Worm (Caenorhabditis elegans) whole organism, early embryonic: ENCODE data around the gene T09A12.1.

Experiments used
- B0310.2 ChIP-seq: sonication (generic microtip); optimal IDR thresholded peaks from 2 replicates; lab custom pipeline; 2016; ENCODE audit warnings: mild to moderate bottlenecking, missing genetic modification characterization, missing compliant biosample characterization
- F13C5.2 ChIP-seq: sonication (generic microtip); optimal IDR thresholded peaks from 2 replicates; lab custom pipeline; 2017; ENCODE audit warnings: mild to moderate bottlenecking, missing genetic modification characterization, inconsistent platforms, missing compliant biosample characterization
- aly-1 ChIP-seq: sonication (generic microtip); optimal IDR thresholded peaks from 2 replicates; lab custom pipeline; 2016; ENCODE audit warnings: missing genetic modification characterization, missing compliant biosample characterization
- ama-1 ChIP-seq: fragments of 150-350 bp; optimal IDR thresholded peaks from 2 replicates; lab custom pipeline; 2014
- ceh-13 ChIP-seq: fragments of 200-800 bp; sonication (Bioruptor generic); optimal IDR thresholded peaks from 2 replicates; lab custom pipeline; 2018; ENCODE audit warnings: mild to moderate bottlenecking, missing genetic modification characterization, missing compliant biosample characterization
- ceh-36 ChIP-seq: sonication (generic microtip); optimal IDR thresholded peaks from 2 replicates; lab custom pipeline; 2016; ENCODE audit warnings: missing genetic modification characterization, inconsistent platforms, missing compliant biosample characterization
- ets-7 ChIP-seq: sonication (generic microtip); optimal IDR thresholded peaks from 2 replicates; lab custom pipeline; 2016; ENCODE audit warnings: missing genotype, missing genetic modification characterization, missing compliant biosample characterization
- flt-1 ChIP-seq: fragments of 200-800 bp; sonication (Bioruptor generic); IDR thresholded peaks from 2 replicates; pipeline ENCODE4 v1.3.6; 2022; ENCODE audit warnings: missing genetic modification characterization, missing compliant biosample characterization
- hmbx-1 ChIP-seq: sonication (generic microtip); optimal IDR thresholded peaks from 2 replicates; lab custom pipeline; 2016; ENCODE audit warnings: mild to moderate bottlenecking, missing genetic modification characterization, missing compliant biosample characterization
- hmg-4 ChIP-seq: fragments of 200-800 bp; sonication (Bioruptor generic); optimal IDR thresholded peaks from 2 replicates; lab custom pipeline; 2018; ENCODE audit warnings: mild to moderate bottlenecking, missing genetic modification characterization, missing compliant biosample characterization
- hnd-1 ChIP-seq: sonication (generic microtip); optimal IDR thresholded peaks from 2 replicates; lab custom pipeline; 2016; ENCODE audit warnings: missing genetic modification characterization, missing compliant biosample characterization
- pes-1 ChIP-seq: fragments of 200-800 bp; sonication (Bioruptor generic); IDR thresholded peaks from 2 replicates; pipeline ENCODE4 v1.3.6; 2022; ENCODE audit warnings: missing genetic modification reagents, missing genetic modification characterization, missing compliant biosample characterization
- scrt-1 ChIP-seq: fragments of 200-800 bp; sonication (Bioruptor generic); IDR thresholded peaks from 2 replicates; pipeline ENCODE4 v1.3.6; 2022; ENCODE audit warnings: missing genetic modification characterization, missing compliant biosample characterization
- sea-1 ChIP-seq: fragments of 200-800 bp; sonication (Bioruptor generic); conservative IDR thresholded peaks from 2 replicates; pipeline ENCODE4 v1.3.6; 2022; ENCODE audit warnings: missing genetic modification characterization, missing compliant biosample characterization
- tbx-11 ChIP-seq: fragments of 200-800 bp; sonication (Bioruptor generic); IDR thresholded peaks from 2 replicates; pipeline ENCODE4 v1.3.6; 2022; ENCODE audit warnings: missing genetic modification characterization, missing compliant biosample characterization
- tbx-37 ChIP-seq: fragments of 200-800 bp; sonication (Bioruptor generic); conservative IDR thresholded peaks from 2 replicates; pipeline ENCODE4 v1.3.6; 2022; ENCODE audit warnings: missing genetic modification reagents, missing genetic modification characterization, missing compliant biosample characterization
- tra-4 ChIP-seq: sonication (generic microtip); optimal IDR thresholded peaks from 2 replicates; lab custom pipeline; 2017; ENCODE audit warnings: missing genetic modification characterization, missing compliant biosample characterization

The T09A12.1 gene

DNA sequence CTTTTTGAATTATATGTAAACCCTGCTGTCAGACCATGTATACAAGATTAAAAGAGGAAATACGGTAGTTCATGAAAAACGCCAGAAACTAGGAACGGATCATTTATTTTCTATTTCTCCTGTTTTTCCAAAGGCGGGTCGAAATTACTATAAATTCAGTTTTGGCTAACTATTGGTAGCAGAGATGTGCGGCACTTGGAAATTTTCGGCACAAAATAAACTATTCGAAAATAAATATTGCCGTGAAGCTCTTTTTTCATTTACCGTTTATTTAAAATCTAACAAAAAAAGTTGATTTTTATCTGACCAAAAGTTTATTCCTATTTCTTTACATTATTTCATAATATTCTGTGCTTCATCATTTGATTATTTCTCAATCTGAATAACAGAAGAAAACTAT lies at the start of gene T09A12.1:
Gene T09A12.1 (plus strand): TSS at position 301 of the 400 bp plus-strand sequence.
- TF ChIP-seq ceh-13 = no peak

- TF ChIP-seq scrt-1 = no peak
- no peak for TF ChIP-seq tbx-11
- no peak for TF ChIP-seq tbx-37 (GFP tag; lab: Robert Waterston, UW)
- no peak for TF ChIP-seq ceh-13
- no peak for TF ChIP-seq ets-7 (tag; lab: Kevin White, UChicago)
These were observed 45.4 kb upstream of the T09A12.1 start, which contains the start of gene wsp-1 for ce11 chrIV:8198851-8199250. wsp-1 (minus strand) TSS chrIV:8198951.

ce11 chrIV:8199274-8199673 lies 44.9 kb upstream of the T09A12.1 start:
- no peak for TF ChIP-seq tbx-11
- TF ChIP-seq hmbx-1 (tag; lab: Kevin White, UChicago) = no peak
- TF ChIP-seq ama-1 (lab: Kevin White, UChicago) = no peak
- no peak for TF ChIP-seq ceh-36 (tag; lab: Kevin White, UChicago)
- no peak for TF ChIP-seq scrt-1
- no peak for TF ChIP-seq ets-7 (tag; lab: Kevin White, UChicago)
- TF ChIP-seq pes-1 (GFP tag; lab: Robert Waterston, UW) = no peak
- no peak for TF ChIP-seq tra-4 (tag; lab: Kevin White, UChicago)
- TF ChIP-seq hnd-1 = no peak
- TF ChIP-seq F13C5.2 = no peak
- TF ChIP-seq tbx-37 (GFP tag; lab: Robert Waterston, UW) = no peak
- no peak for TF ChIP-seq hmg-4 (GFP tag; lab: Kevin White, UChicago)

DNA sequence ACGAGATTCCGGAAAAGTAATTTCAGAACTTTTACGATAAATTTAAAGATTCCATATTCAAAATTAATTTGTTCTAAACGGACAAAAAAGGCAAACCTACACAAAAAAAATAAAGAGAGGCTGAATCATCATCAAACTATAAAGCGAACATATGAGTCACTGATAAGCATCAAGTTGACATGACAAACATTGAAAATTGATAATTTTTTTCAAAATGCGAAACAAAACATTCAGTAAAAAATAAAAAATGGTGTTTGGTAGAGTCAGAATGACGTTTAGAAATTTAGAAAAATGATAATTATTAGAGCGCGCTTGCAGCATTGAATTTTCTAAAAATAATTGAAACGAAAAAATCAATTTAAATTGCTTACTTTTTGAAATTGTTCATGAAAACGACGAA lies 44.4 kb upstream of the T09A12.1 start:
- TF ChIP-seq B0310.2 (no peak), ceh-36 (tag; lab: Kevin White, UChicago) (no peak), tbx-37 (GFP tag; lab: Robert Waterston, UW) (no peak), ama-1 (lab: Kevin White, UChicago) (no peak), flt-1 (no peak), F13C5.2 (no peak), aly-1 (tag; lab: Kevin White, UChicago) (no peak), hmg-4 (GFP tag; lab: Kevin White, UChicago) (no peak), pes-1 (GFP tag; lab: Robert Waterston, UW) (no peak), tbx-11 (no peak), tra-4 (tag; lab: Kevin White, UChicago) (no peak)

DNA sequence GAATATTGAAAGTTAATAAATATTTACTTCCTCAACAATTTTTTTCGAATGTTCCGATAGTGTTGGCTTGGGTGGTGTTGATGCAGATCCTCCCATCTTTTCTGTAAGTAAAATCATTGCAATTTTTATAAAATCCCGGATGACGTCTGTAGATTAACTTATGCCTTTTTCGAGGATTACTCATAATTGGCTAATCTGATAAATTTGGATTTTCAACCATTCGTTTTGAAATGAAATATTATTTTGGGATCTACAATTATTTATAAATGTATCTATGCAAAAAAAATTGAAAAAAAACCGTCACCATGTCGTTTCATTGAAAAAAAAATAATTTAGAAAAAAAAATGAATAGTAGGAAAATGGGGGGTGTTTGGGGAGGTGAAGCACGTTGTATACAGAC lies 43.1 kb upstream of the T09A12.1 start, which contains the start of gene glrx-22:
Gene glrx-22 (minus strand): TSS at position 101 of the 400 bp plus-strand sequence.
- no peak for TF ChIP-seq tbx-11
- no peak for TF ChIP-seq aly-1 (tag; lab: Kevin White, UChicago)
- TF ChIP-seq tra-4 (tag; lab: Kevin White, UChicago) = no peak
- no peak for TF ChIP-seq flt-1
- no peak for TF ChIP-seq B0310.2
- TF ChIP-seq tbx-37 (GFP tag; lab: Robert Waterston, UW) = no peak
- TF ChIP-seq pes-1 (GFP tag; lab: Robert Waterston, UW) = no peak
- no peak for TF ChIP-seq ets-7 (tag; lab: Kevin White, UChicago)
- no peak for TF ChIP-seq ama-1 (lab: Kevin White, UChicago)
- TF ChIP-seq F13C5.2 = no peak
- TF ChIP-seq scrt-1 = no peak
- no peak for TF ChIP-seq hmg-4 (GFP tag; lab: Kevin White, UChicago)
- no peak for TF ChIP-seq sea-1 (GFP tag; lab: Robert Waterston, UW)
- no peak for TF ChIP-seq hnd-1

DNA sequence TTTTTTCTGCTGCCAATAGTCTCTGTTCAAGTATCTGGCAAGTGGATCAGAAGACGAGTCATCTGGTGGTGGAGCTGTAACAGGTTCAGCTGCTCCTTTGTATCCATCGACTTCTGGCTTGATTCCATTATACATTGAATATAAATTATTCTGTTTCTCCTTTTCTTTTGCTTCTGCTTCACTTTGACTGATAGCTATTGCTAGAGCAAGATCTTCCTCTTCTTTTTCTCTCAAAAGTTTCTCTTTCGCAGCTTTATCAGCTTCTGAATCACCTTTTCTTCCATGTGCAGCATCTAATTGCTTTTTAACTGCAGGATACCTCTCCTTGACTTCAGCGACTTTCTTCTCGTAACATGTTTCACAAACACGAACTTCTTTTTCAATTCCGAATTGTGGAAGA lies 40.7 kb upstream of the T09A12.1 start:
- TF ChIP-seq ama-1 (lab: Kevin White, UChicago) = no peak
- no peak for TF ChIP-seq tbx-37 (GFP tag; lab: Robert Waterston, UW)
- no peak for TF ChIP-seq tra-4 (tag; lab: Kevin White, UChicago)
- TF ChIP-seq sea-1 (GFP tag; lab: Robert Waterston, UW) = no peak
- TF ChIP-seq F13C5.2 = no peak
- no peak for TF ChIP-seq hmbx-1 (tag; lab: Kevin White, UChicago)
- no peak for TF ChIP-seq hnd-1

DNA sequence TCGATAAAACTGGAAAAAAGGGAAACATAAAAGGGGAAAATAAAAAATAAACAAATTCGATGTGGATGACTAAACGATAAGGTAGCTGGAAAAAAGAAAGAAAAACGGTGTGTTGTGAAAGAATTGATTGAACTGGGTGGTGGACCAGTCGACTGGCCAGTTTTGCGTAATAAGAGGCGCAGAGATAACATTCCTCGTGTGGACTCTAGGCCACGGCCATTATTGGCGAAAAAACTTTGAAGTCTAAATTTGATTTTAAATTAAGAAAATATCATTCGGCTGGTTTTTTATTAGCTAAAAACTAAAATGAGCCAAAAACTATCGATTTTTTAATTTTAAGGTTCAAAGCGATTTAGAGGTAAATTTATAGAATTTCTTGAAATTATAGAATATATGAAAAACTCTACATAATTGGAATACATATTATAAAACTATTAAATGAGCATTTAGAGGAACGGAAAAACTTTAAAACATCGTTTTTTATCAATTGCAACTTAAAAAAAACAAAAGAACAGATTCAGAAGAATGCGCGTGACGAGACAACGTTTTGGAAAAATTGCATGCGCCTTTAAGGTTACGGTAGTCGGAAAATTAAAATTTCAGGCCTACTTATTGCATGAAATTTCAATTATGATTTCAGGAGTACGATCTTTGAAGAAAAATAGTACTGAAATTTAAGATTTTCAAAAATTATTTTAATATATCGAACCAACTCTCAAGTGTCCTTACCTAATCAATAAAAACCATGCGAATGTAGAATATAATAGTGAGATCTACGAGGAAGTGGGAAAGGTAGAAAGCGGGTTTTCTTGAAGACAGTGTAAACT lies 38.7 kb upstream of the T09A12.1 start, which contains the start of gene hgrs-1:
Gene hgrs-1 (minus strand): TSS at position 777 of the 827 bp plus-strand sequence.
- no peak for TF ChIP-seq pes-1 (GFP tag; lab: Robert Waterston, UW)
- TF ChIP-seq ets-7 (tag; lab: Kevin White, UChicago) = no peak
- no peak for TF ChIP-seq flt-1
- no peak for TF ChIP-seq ama-1 (lab: Kevin White, UChicago)
- TF ChIP-seq hmbx-1 (tag; lab: Kevin White, UChicago) = no peak
- TF ChIP-seq ceh-13 = no peak
- no peak for TF ChIP-seq tbx-37 (GFP tag; lab: Robert Waterston, UW)
- no peak for TF ChIP-seq scrt-1
- no peak for TF ChIP-seq hnd-1
- TF ChIP-seq B0310.2 = no peak
- TF ChIP-seq tbx-11 = no peak
- TF ChIP-seq F13C5.2 = no peak
- no peak for TF ChIP-seq tra-4 (tag; lab: Kevin White, UChicago)
- TF ChIP-seq aly-1 (tag; lab: Kevin White, UChicago) = no peak
- TF ChIP-seq sea-1 (GFP tag; lab: Robert Waterston, UW) = no peak
- TF ChIP-seq hmg-4 (GFP tag; lab: Kevin White, UChicago) = no peak
- TF ChIP-seq ceh-36 (tag; lab: Kevin White, UChicago) = no peak

DNA sequence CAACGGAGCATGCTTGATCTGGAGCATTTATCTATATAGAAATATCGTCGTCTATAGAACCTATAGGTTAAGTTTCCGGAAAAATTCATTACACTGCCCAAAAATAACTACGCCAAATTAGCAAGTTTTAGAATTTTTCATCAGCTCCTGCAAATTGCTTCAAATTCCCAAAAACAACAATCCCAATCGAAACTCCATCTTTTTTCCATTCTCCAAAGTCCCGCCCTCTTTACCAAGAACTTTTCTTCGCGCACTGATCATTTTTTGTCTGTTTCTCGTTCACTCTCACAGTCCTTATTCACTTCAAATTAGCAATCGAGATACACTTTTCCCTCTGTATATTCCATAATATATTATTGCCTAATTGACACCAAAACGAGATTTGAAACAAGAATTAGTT lies 37.9 kb upstream of the T09A12.1 start, which contains the start of gene svh-1:
Gene svh-1 (plus strand): TSS at position 301 of the 400 bp plus-strand sequence.
- TF ChIP-seq tra-4 (tag; lab: Kevin White, UChicago) (no peak), scrt-1 (no peak), ceh-13 (no peak), pes-1 (GFP tag; lab: Robert Waterston, UW) (no peak), flt-1 (no peak), ama-1 (lab: Kevin White, UChicago) (no peak), hmg-4 (GFP tag; lab: Kevin White, UChicago) (no peak), F13C5.2 (no peak), hnd-1 (no peak), B0310.2 (no peak), ceh-36 (tag; lab: Kevin White, UChicago) (no peak), tbx-37 (GFP tag; lab: Robert Waterston, UW) (no peak), tbx-11 (no peak), sea-1 (GFP tag; lab: Robert Waterston, UW) (no peak)
